Worm (Caenorhabditis elegans) whole organism, early embryonic: ENCODE measurements around the gene pis-1.

ENCODE experiments used
- B0310.2 ChIP-seq: sonication (generic microtip); optimal IDR thresholded peaks from 2 replicates; lab custom pipeline; 2016; ENCODE audit warnings: mild to moderate bottlenecking, missing genetic modification characterization, missing compliant biosample characterization
- F13C5.2 ChIP-seq: sonication (generic microtip); optimal IDR thresholded peaks from 2 replicates; lab custom pipeline; 2017; ENCODE audit warnings: mild to moderate bottlenecking, missing genetic modification characterization, inconsistent platforms, missing compliant biosample characterization
- aly-1 ChIP-seq: sonication (generic microtip); optimal IDR thresholded peaks from 2 replicates; lab custom pipeline; 2016; ENCODE audit warnings: missing genetic modification characterization, missing compliant biosample characterization
- ama-1 ChIP-seq: fragments of 150-350 bp; optimal IDR thresholded peaks from 2 replicates; lab custom pipeline; 2014
- ceh-13 ChIP-seq: fragments of 200-800 bp; sonication (Bioruptor generic); optimal IDR thresholded peaks from 2 replicates; lab custom pipeline; 2018; ENCODE audit warnings: mild to moderate bottlenecking, missing genetic modification characterization, missing compliant biosample characterization
- ceh-36 ChIP-seq: sonication (generic microtip); optimal IDR thresholded peaks from 2 replicates; lab custom pipeline; 2016; ENCODE audit warnings: missing genetic modification characterization, inconsistent platforms, missing compliant biosample characterization
- ets-7 ChIP-seq: sonication (generic microtip); optimal IDR thresholded peaks from 2 replicates; lab custom pipeline; 2016; ENCODE audit warnings: missing genotype, missing genetic modification characterization, missing compliant biosample characterization
- flt-1 ChIP-seq: fragments of 200-800 bp; sonication (Bioruptor generic); IDR thresholded peaks from 2 replicates; pipeline ENCODE4 v1.3.6; 2022; ENCODE audit warnings: missing genetic modification characterization, missing compliant biosample characterization
- hmbx-1 ChIP-seq: sonication (generic microtip); optimal IDR thresholded peaks from 2 replicates; lab custom pipeline; 2016; ENCODE audit warnings: mild to moderate bottlenecking, missing genetic modification characterization, missing compliant biosample characterization
- hmg-4 ChIP-seq: fragments of 200-800 bp; sonication (Bioruptor generic); optimal IDR thresholded peaks from 2 replicates; lab custom pipeline; 2018; ENCODE audit warnings: mild to moderate bottlenecking, missing genetic modification characterization, missing compliant biosample characterization
- hnd-1 ChIP-seq: sonication (generic microtip); optimal IDR thresholded peaks from 2 replicates; lab custom pipeline; 2016; ENCODE audit warnings: missing genetic modification characterization, missing compliant biosample characterization
- pes-1 ChIP-seq: fragments of 200-800 bp; sonication (Bioruptor generic); IDR thresholded peaks from 2 replicates; pipeline ENCODE4 v1.3.6; 2022; ENCODE audit warnings: missing genetic modification reagents, missing genetic modification characterization, missing compliant biosample characterization
- scrt-1 ChIP-seq: fragments of 200-800 bp; sonication (Bioruptor generic); IDR thresholded peaks from 2 replicates; pipeline ENCODE4 v1.3.6; 2022; ENCODE audit warnings: missing genetic modification characterization, missing compliant biosample characterization
- sea-1 ChIP-seq: fragments of 200-800 bp; sonication (Bioruptor generic); conservative IDR thresholded peaks from 2 replicates; pipeline ENCODE4 v1.3.6; 2022; ENCODE audit warnings: missing genetic modification characterization, missing compliant biosample characterization
- tbx-11 ChIP-seq: fragments of 200-800 bp; sonication (Bioruptor generic); IDR thresholded peaks from 2 replicates; pipeline ENCODE4 v1.3.6; 2022; ENCODE audit warnings: missing genetic modification characterization, missing compliant biosample characterization
- tbx-37 ChIP-seq: fragments of 200-800 bp; sonication (Bioruptor generic); conservative IDR thresholded peaks from 2 replicates; pipeline ENCODE4 v1.3.6; 2022; ENCODE audit warnings: missing genetic modification reagents, missing genetic modification characterization, missing compliant biosample characterization
- tra-4 ChIP-seq: sonication (generic microtip); optimal IDR thresholded peaks from 2 replicates; lab custom pipeline; 2017; ENCODE audit warnings: missing genetic modification characterization, missing compliant biosample characterization

Gene pis-1

DNA sequence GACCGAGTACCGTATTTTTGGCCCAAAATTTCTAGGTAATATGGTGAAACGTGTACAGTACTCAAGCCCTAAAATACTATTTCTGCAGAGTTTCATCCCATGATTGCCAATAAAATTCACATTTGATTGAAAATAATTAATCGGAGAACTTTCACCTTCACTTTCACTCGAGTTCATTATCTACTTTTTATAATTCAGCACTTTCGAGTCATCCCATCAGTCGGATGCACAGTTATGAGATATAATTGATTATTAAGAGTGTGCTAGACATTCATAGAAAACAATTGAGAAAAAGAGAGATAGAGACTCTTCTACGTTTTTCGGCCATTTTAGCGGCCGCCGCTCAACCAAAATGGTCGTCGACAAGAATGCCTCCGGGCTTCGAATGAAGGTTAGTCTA lies 6.3 kb upstream of the pis-1 start, which contains the start of gene fat-3:
fat-3 (plus strand) TSS at position 313 of the 400 bp plus-strand sequence.
- no peak for TF ChIP-seq F13C5.2
- TF ChIP-seq aly-1 (tag; lab: Kevin White, UChicago), result no peak
- no peak for TF ChIP-seq ama-1 (lab: Kevin White, UChicago)
- no peak for TF ChIP-seq ets-7 (tag; lab: Kevin White, UChicago)
- TF ChIP-seq hnd-1 (tag; lab: Kevin White, UChicago), result no peak
- TF ChIP-seq tra-4 (tag; lab: Kevin White, UChicago), result no peak
- TF ChIP-seq tbx-37 (GFP tag; lab: Robert Waterston, UW), result no peak
- no peak for TF ChIP-seq hmbx-1 (tag; lab: Kevin White, UChicago)
- TF ChIP-seq flt-1 (GFP tag; lab: Robert Waterston, UW), result no peak
- no peak for TF ChIP-seq ceh-36 (tag; lab: Kevin White, UChicago)
- TF ChIP-seq ceh-13 (GFP tag; lab: Kevin White, UChicago), result no peak
- no peak for TF ChIP-seq sea-1 (GFP tag; lab: Robert Waterston, UW)
- TF ChIP-seq scrt-1 (GFP tag; lab: Robert Waterston, UW), result no peak
- no peak for TF ChIP-seq tbx-11
- TF ChIP-seq pes-1, result no peak

DNA sequence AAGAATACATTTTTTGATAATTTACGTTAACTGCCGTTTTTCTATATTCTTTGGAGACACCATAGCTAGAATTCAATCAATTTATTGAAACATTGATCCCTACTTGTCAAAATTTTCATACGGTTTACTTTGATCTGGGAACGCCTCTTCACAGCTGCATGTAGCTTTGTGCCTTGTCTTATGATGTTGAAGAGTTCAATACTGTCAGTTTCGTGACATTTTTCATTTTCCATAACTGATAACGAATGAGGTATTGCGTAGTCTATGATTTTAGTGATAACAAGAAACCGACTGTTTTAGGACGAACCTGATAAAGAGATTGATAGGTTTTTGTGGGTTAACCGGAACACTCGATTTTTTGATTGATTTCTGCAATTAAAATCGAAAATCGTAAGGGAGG lies 5.0 kb upstream of the pis-1 start:
- no peak for TF ChIP-seq flt-1 (GFP tag; lab: Robert Waterston, UW)
- TF ChIP-seq ets-7 (tag; lab: Kevin White, UChicago), result no peak
- TF ChIP-seq hnd-1 (tag; lab: Kevin White, UChicago), result no peak
- TF ChIP-seq tbx-11, result no peak
- TF ChIP-seq B0310.2 (tag; lab: Kevin White, UChicago), result no peak
- no peak for TF ChIP-seq hmbx-1 (tag; lab: Kevin White, UChicago)
- TF ChIP-seq aly-1 (tag; lab: Kevin White, UChicago), result no peak
- no peak for TF ChIP-seq tra-4 (tag; lab: Kevin White, UChicago)
- no peak for TF ChIP-seq scrt-1 (GFP tag; lab: Robert Waterston, UW)
- no peak for TF ChIP-seq ceh-13 (GFP tag; lab: Kevin White, UChicago)
- TF ChIP-seq sea-1 (GFP tag; lab: Robert Waterston, UW), result no peak
- no peak for TF ChIP-seq pes-1
- TF ChIP-seq ceh-36 (tag; lab: Kevin White, UChicago), result no peak
- no peak for TF ChIP-seq ama-1 (lab: Kevin White, UChicago)

DNA sequence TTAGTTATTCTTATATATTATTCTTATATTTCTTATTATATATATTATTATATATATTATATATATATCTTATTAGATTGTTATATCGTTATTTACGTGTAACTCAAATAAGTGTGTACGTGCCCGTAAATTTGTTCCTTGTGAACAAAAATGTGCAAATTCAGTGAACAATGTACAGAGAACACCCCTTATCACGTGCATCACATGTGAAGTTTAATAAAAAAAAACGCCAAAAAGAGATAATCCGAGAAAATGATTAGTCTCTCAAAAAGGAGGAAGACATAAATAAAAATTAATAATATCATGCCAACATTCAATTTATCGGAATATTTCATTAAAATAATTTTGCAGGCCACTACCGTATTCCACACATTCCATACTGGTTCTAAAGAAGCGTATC lies 3.3 kb upstream of the pis-1 start:
- TF ChIP-seq ets-7 (tag; lab: Kevin White, UChicago) (no peak), B0310.2 (tag; lab: Kevin White, UChicago) (no peak), ceh-36 (tag; lab: Kevin White, UChicago) (no peak), scrt-1 (GFP tag; lab: Robert Waterston, UW) (no peak), flt-1 (GFP tag; lab: Robert Waterston, UW) (no peak), sea-1 (GFP tag; lab: Robert Waterston, UW) (no peak), hnd-1 (tag; lab: Kevin White, UChicago) (no peak), aly-1 (tag; lab: Kevin White, UChicago) (no peak), hmbx-1 (tag; lab: Kevin White, UChicago) (no peak), F13C5.2 (no peak), pes-1 (no peak), tbx-11 (no peak), tra-4 (tag; lab: Kevin White, UChicago) (no peak), ceh-13 (GFP tag; lab: Kevin White, UChicago) (no peak), hmg-4 (GFP tag; lab: Kevin White, UChicago) (no peak)

DNA sequence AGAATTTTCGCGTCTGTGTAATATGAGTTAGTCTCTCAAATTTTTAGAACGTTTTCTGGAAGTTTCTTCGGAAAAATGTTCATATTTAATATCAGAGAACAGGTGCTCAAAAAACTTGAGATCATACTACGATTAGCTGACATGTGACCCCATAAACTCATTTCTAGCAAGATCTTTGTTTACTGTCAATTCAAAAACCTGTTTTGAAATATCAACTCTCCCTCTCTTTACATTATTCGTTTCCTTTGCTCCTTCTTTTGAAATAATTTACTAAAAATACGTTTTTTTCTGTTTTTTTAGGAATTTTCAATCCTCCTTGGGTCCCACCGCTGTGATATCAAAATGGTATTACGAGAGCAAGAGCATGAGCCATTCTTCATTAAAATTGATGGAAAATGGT lies 2.7 kb upstream of the pis-1 start, which contains the start of gene fat-4:
fat-4 (plus strand) TSS at position 301 of the 400 bp plus-strand sequence.
- no peak for TF ChIP-seq F13C5.2
- no peak for TF ChIP-seq pes-1
- no peak for TF ChIP-seq ama-1 (lab: Kevin White, UChicago)
- TF ChIP-seq scrt-1 (GFP tag; lab: Robert Waterston, UW), result no peak
- no peak for TF ChIP-seq ceh-36 (tag; lab: Kevin White, UChicago)
- no peak for TF ChIP-seq tbx-11
- TF ChIP-seq tra-4 (tag; lab: Kevin White, UChicago), result no peak
- no peak for TF ChIP-seq aly-1 (tag; lab: Kevin White, UChicago)
- TF ChIP-seq hmg-4 (GFP tag; lab: Kevin White, UChicago), result no peak
- TF ChIP-seq ceh-13 (GFP tag; lab: Kevin White, UChicago), result no peak
- no peak for TF ChIP-seq tbx-37 (GFP tag; lab: Robert Waterston, UW)
- TF ChIP-seq ets-7 (tag; lab: Kevin White, UChicago), result no peak
- TF ChIP-seq flt-1 (GFP tag; lab: Robert Waterston, UW), result no peak
- TF ChIP-seq B0310.2 (tag; lab: Kevin White, UChicago), result no peak
- TF ChIP-seq sea-1 (GFP tag; lab: Robert Waterston, UW), result no peak
- no peak for TF ChIP-seq hmbx-1 (tag; lab: Kevin White, UChicago)
- no peak for TF ChIP-seq hnd-1 (tag; lab: Kevin White, UChicago)

DNA sequence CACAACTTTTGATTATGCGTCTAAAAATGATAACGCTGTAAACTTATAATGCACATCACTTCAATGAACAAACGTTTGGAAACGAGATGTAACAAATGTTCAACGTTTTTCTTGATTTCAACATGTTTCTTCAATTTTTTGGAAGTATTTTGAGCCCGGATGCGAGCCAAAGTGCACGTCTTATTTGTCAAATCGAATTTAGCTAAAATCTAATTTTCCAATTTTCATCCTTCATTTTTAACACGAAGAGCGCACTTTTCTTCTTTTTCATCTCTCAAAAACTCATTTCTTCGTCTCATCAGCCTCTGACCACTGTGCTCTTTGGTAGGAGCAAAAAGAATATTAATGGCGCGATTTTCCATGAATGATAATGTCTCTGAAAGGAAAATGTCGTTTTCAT lies 1.9 kb upstream of the pis-1 start:
- TF ChIP-seq hnd-1 (tag; lab: Kevin White, UChicago), result no peak
- TF ChIP-seq ceh-36 (tag; lab: Kevin White, UChicago), result no peak
- no peak for TF ChIP-seq F13C5.2
- no peak for TF ChIP-seq flt-1 (GFP tag; lab: Robert Waterston, UW)
- TF ChIP-seq ets-7 (tag; lab: Kevin White, UChicago), result no peak
- TF ChIP-seq hmg-4 (GFP tag; lab: Kevin White, UChicago), result no peak
- no peak for TF ChIP-seq aly-1 (tag; lab: Kevin White, UChicago)
- TF ChIP-seq sea-1 (GFP tag; lab: Robert Waterston, UW), result no peak
- no peak for TF ChIP-seq tbx-37 (GFP tag; lab: Robert Waterston, UW)
- no peak for TF ChIP-seq scrt-1 (GFP tag; lab: Robert Waterston, UW)
- TF ChIP-seq hmbx-1 (tag; lab: Kevin White, UChicago), result no peak
- TF ChIP-seq B0310.2 (tag; lab: Kevin White, UChicago), result no peak
- TF ChIP-seq tra-4 (tag; lab: Kevin White, UChicago), result no peak
- TF ChIP-seq pes-1, result no peak
- no peak for TF ChIP-seq tbx-11

DNA sequence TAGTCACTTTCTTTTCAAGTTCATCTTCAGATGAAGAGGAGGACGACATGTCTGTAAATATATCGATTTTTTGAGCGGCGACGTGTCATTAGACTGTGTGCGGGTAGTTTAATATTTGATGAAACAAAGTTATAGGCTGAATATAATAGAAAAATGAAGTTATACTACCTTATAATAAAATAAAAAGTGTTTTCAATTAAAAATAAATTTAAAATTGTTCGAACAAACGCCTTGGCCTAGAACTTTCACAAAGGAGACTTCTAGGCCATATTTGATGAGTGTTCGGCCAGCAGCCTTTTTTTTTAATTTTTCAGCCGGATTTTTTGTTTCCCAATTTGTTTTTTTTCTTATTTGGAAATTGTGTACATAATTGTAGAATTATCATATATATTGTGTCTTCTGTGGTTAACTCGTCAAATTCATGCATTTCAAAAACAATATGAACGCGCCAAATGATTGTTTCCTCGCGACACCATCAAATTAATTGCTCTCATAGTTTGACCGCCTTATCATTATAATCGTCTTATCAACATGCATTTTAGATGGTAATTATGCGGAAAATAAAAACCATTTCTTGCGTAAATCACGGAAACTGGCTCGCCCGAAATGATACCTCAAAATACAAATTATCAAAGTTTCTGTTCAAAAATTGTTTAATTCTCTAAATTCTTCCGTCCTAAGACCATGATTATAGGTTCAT lies 1.1 kb upstream of the pis-1 start, which contains the start of gene T13F2.2:
T13F2.2 (minus strand) TSS at position 51 of the 700 bp plus-strand sequence.
- TF ChIP-seq tra-4 (tag; lab: Kevin White, UChicago) (no peak), tbx-37 (GFP tag; lab: Robert Waterston, UW) (no peak)
